Worm (Caenorhabditis elegans): ENCODE results near the gene R02F11.10.

DNA sequence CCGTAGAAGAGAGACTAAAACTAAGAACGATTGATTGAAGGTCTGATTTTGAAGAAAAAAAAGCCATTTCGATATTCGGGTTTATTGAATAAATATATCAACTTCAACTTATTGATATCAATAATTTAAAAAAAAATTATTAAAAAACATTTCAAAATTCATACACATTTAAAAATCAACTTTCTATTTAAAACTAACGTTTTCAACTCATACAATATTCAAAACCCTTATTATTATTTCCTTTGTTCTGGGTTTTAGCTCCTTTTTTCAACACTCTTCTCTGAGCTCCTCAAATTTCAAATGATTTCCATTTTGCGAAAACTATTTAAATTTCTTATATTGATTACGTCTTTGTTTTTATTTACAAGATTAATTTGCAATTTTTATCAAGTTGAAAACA, 43.7 kb upstream of the R02F11.10 start, which contains the start of gene C18G1.7:
- TF ChIP-seq jun-1 (tag; optimal IDR thresholded peaks at IDR 0.05) = no peak
- no peak for TF ChIP-seq ztf-11 (tag; optimal IDR thresholded peaks at IDR 0.05)
- TF ChIP-seq lsy-12 (tag; optimal IDR thresholded peaks at IDR 0.05) = no peak
- no peak for TF ChIP-seq unc-62 (GFP tag; optimal IDR thresholded peaks at IDR 0.05)
- no peak for TF ChIP-seq ceh-16 (tag; optimal IDR thresholded peaks at IDR 0.05)
- TF ChIP-seq fos-1 (tag; optimal IDR thresholded peaks at IDR 0.05) = no peak
- TF ChIP-seq ztf-4 (tag; optimal IDR thresholded peaks at IDR 0.05) = no peak
- no peak for TF ChIP-seq unc-39 (tag; optimal IDR thresholded peaks at IDR 0.05)
- no peak for TF ChIP-seq nhr-77 (tag; optimal IDR thresholded peaks at IDR 0.05)
- TF ChIP-seq elt-3 (tag; optimal IDR thresholded peaks at IDR 0.05) = no peak
- no peak for TF ChIP-seq egl-27 (tag; optimal IDR thresholded peaks at IDR 0.05)
- TF ChIP-seq nfya-1 (tag; optimal IDR thresholded peaks at IDR 0.05; ENCODE audit: insufficient read depth) = no peak

Measured in whole organism, L3 larva.